Fruit fly (Drosophila melanogaster) whole organism: ENCODE results near the gene fzy.

Source experiments
- CG8478 ChIP-seq: fragments of >200 bp; optimal IDR thresholded peaks from 2 replicates; lab custom pipeline; 2018; ENCODE audit warnings: inconsistent platforms
- Dll ChIP-seq: fragments of >200 bp; optimal IDR thresholded peaks from 2 replicates; lab custom pipeline; 2017
- EcR ChIP-seq, 2 experiments: fragments of >200 bp; optimal IDR thresholded peaks; 2 replicates each; lab custom pipeline; 2017; ENCODE audit warnings: missing biosample characterization in 2 of 2, missing genetic modification characterization in 2 of 2, missing genetic modification reagents in 2 of 2
- usp ChIP-seq: fragments of >200 bp; optimal IDR thresholded peaks from 2 replicates; lab custom pipeline; 2017; ENCODE audit warnings: missing biosample characterization, missing genetic modification characterization, mixed read lengths

dm6 chr2L:16340268-16340667, 29.5 kb downstream of the fzy start, which contains the start of gene CG42266:
- no peak for TF ChIP-seq usp
- TF ChIP-seq CG8478, result no peak
- no peak for TF ChIP-seq Dll (lab: Kevin White, UChicago)
- no peak for TF ChIP-seq EcR (GFP tag; optimal IDR thresholded peaks at IDR 0.05; lab: Kevin White, UChicago)
